Worm (Caenorhabditis elegans) whole organism, late embryonic: ENCODE measurements around the gene srd-8.

Experiments used
- dve-1 ChIP-seq: sonication (generic microtip); optimal IDR thresholded peaks from 2 replicates; lab custom pipeline; 2017; ENCODE audit warnings: antibody characterized with exemption, mild to moderate bottlenecking, missing genetic modification characterization, missing compliant biosample characterization
- elt-4 ChIP-seq: sonication (generic microtip); optimal IDR thresholded peaks from 2 replicates; lab custom pipeline; 2016; ENCODE audit warnings: missing genetic modification characterization, missing compliant biosample characterization
- pag-3 ChIP-seq: sonication (generic microtip); optimal IDR thresholded peaks from 2 replicates; lab custom pipeline; 2016; ENCODE audit warnings: missing compliant biosample characterization, missing genetic modification characterization, borderline replicate concordance

DNA sequence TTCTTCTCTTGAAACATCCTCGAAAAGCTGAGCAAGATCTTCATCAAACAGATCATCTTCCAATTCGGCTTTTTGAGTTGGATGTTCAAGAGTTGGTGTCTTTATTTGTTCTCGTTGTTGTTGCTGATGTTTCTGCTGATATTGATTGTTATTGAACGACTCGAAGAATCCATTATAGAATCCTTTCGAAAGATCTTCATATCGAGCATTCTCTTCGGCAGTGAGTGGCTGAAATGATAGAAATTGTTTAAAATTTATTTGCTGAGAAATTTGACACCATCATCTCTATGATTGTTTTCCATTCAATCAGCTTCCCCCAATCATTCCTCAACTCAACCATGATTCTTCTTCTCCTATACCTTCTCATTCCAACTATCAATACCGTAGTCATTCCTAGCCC is 8.2 kb upstream of the srd-8 start, which contains the start of gene clec-178:
- TF ChIP-seq dve-1 (tag; lab: Kevin White, UChicago): no peak
- TF ChIP-seq pag-3 (tag; lab: Kevin White, UChicago): no peak
- TF ChIP-seq elt-4 (tag; lab: Kevin White, UChicago): no peak
